Fruit fly (Drosophila melanogaster): Measurements from ENCODE around the gene CG7083.

Gene CG7083

DNA sequence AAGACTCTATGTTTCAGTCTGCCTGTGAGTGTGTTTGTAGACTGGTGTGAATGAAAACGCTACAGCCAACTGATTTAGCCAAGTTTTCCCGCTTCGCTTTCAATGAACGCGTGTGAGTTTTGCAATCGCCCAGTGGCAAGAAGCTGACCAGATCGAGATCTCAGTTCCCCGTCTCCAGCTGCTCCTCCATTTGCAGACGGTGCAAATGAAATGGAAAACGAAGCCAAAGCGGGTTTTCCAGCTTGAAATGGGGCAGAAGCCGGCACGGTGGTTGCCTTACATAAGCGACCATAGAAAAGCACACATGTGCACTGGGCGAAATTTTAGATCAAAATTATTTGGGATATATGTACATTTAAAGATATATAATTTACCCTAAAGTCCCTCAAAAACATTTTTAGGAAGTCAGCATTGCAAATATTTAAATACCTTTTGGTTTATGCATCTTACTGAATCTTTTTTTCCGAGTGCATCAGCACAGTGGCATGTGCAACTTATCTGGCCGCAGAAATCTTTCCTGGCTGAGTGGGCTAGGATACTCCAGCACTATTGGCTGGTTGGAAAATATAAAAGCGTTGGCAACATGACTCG is 21.6 kb upstream of the CG7083 start, which contains the start of gene CG43059 (continued):
- no peak for TF ChIP-seq CG34406 (GFP tag; optimal IDR thresholded peaks at IDR 0.05)
- TF ChIP-seq Sox15 (GFP tag; optimal IDR thresholded peaks at IDR 0.05): no peak
- no peak for TF ChIP-seq topi (GFP tag; optimal IDR thresholded peaks at IDR 0.05)
- no peak for TF ChIP-seq dsx (GFP tag; optimal IDR thresholded peaks at IDR 0.05; ENCODE audit: poor library complexity, severe bottlenecking)
- no peak for TF ChIP-seq Hr39 (GFP tag; optimal IDR thresholded peaks at IDR 0.05)
- peak; percentile 52 for TF ChIP-seq CG10631 (GFP tag; optimal IDR thresholded peaks at IDR 0.05)
- TF ChIP-seq CG8632 (GFP tag; optimal IDR thresholded peaks at IDR 0.05): no peak
- TF ChIP-seq CG9139 (GFP tag; optimal IDR thresholded peaks at IDR 0.05): no peak
- TF ChIP-seq CG3919 (GFP tag; optimal IDR thresholded peaks at IDR 0.05): peak; percentile 36
- no peak for TF ChIP-seq Blimp-1 (GFP tag; optimal IDR thresholded peaks at IDR 0.05)
- TF ChIP-seq Eip75B (GFP tag; optimal IDR thresholded peaks at IDR 0.05): peak; percentile 32
- no peak for TF ChIP-seq Smox (GFP tag; optimal IDR thresholded peaks at IDR 0.05)
- TF ChIP-seq Ets96B (tag; optimal IDR thresholded peaks at IDR 0.05): no peak
- no peak for TF ChIP-seq Hr38 (GFP tag; optimal IDR thresholded peaks at IDR 0.05)
- TF ChIP-seq fd59A (GFP tag; optimal IDR thresholded peaks at IDR 0.05): no peak
- peak; percentile 52 for TF ChIP-seq pdm3 (GFP tag; optimal IDR thresholded peaks at IDR 0.05)
- TF ChIP-seq CG6854 (GFP tag; optimal IDR thresholded peaks at IDR 0.05): no peak
- peak; percentile 64 for TF ChIP-seq achi (GFP tag; optimal IDR thresholded peaks at IDR 0.05)
- TF ChIP-seq acj6 (GFP tag; optimal IDR thresholded peaks at IDR 0.05): peak; percentile 38
- TF ChIP-seq spab (GFP tag; optimal IDR thresholded peaks at IDR 0.05): no peak
- TF ChIP-seq OdsH (GFP tag; optimal IDR thresholded peaks at IDR 0.05): peak; percentile 50

DNA sequence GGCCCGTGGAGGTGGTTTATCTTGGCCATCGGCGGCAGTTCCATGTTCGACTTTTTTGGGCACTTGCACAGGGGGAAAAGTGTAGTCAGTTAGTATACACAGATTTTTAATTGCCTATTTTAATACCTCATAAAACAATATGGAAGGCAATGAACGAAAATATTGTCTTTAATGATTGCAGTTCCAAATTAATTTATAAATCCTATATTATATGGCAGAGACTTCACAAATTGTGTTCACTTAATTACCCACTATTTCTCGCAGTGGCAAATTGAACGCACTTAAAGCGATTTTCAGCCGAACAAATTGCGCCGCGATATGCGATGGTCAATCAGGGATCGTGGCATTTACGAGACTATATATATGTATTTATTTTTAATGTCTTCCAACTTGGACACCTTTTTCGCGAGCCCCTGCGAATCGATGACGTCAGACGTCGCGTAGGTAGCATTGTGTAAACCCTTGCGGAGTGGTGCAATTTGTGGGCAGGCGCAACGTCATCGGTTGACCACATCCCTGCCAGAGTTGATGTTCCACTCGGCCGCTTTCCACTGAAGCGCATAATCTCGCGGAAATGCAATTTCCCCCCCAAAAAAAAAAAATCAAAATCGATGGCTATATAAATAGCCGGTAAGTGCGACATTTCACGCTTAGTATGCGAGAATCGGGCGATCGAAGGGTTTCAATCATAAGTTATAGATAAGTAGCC is 20.3 kb upstream of the CG7083 start, which contains the start of gene CG13670:
Gene CG13670 (plus strand): TSS at position 659 of the 709 bp plus-strand sequence.
- TF ChIP-seq achi (GFP tag; optimal IDR thresholded peaks at IDR 0.05) (peak; percentile 29), fkh (GFP tag; optimal IDR thresholded peaks at IDR 0.05) (no peak), CG8319 (GFP tag; optimal IDR thresholded peaks at IDR 0.05) (no peak), dac (GFP tag; optimal IDR thresholded peaks at IDR 0.05) (no peak), Eip75B (GFP tag; optimal IDR thresholded peaks at IDR 0.05) (no peak), CG6276 (GFP tag; optimal IDR thresholded peaks at IDR 0.05) (peak; percentile 46), Eip93F (GFP tag; optimal IDR thresholded peaks at IDR 0.05) (no peak), CG3032 (tag; optimal IDR thresholded peaks at IDR 0.05) (no peak), CG4318 (GFP tag; optimal IDR thresholded peaks at IDR 0.05) (no peak), Hr38 (GFP tag; optimal IDR thresholded peaks at IDR 0.05) (no peak), ss (GFP tag; optimal IDR thresholded peaks at IDR 0.05) (no peak), CG7368 (GFP tag; optimal IDR thresholded peaks at IDR 0.05) (peak; percentile 34), CG10669 (GFP tag; optimal IDR thresholded peaks at IDR 0.05) (no peak), net (GFP tag; optimal IDR thresholded peaks at IDR 0.05) (peak; percentile 36), CG11902 (GFP tag; optimal IDR thresholded peaks at IDR 0.05) (peak; percentile 38), CG15336 (GFP tag; IDR thresholded peaks at IDR 0.05) (peak; percentile 57), Met (GFP tag; optimal IDR thresholded peaks at IDR 0.05) (no peak), OdsH (GFP tag; optimal IDR thresholded peaks at IDR 0.05) (peak; percentile 32), Gug (GFP tag; IDR thresholded peaks at IDR 0.05) (no peak), CG34406 (GFP tag; optimal IDR thresholded peaks at IDR 0.05) (peak; percentile 12), eg (GFP tag; IDR thresholded peaks at IDR 0.05) (peak; percentile 64), Eip78C (GFP tag) (peak; percentile 68), CG11294 (GFP tag; IDR thresholded peaks at IDR 0.05) (no peak), fd59A (GFP tag; optimal IDR thresholded peaks at IDR 0.05) (no peak), CG6792 (GFP tag; optimal IDR thresholded peaks at IDR 0.05) (peak; percentile 14), Ets96B (tag; optimal IDR thresholded peaks at IDR 0.05) (no peak), CG31627 (GFP tag; optimal IDR thresholded peaks at IDR 0.05) (no peak), svp (GFP tag) (peak; percentile 64), Hr39 (GFP tag; optimal IDR thresholded peaks at IDR 0.05) (peak; percentile 13), Hr4 (GFP tag; optimal IDR thresholded peaks at IDR 0.05) (peak; percentile 43), cyc (GFP tag; optimal IDR thresholded peaks at IDR 0.05) (peak; percentile 18), CG8632 (GFP tag; optimal IDR thresholded peaks at IDR 0.05) (no peak), Lpt (GFP tag; optimal IDR thresholded peaks at IDR 0.05) (no peak), pdm3 (GFP tag; optimal IDR thresholded peaks at IDR 0.05) (peak; percentile 18), CG6163 (GFP tag; IDR thresholded peaks at IDR 0.05) (peak; percentile 62; the same call in 2 of the 3 replicates), CG8119 (GFP tag; IDR thresholded peaks at IDR 0.05) (peak; percentile 56; the same call in 1 of the 3 replicates), CG6808 (GFP tag; optimal IDR thresholded peaks at IDR 0.05) (no peak)

Measured in whole organism, prepupa.